Fruit fly (Drosophila melanogaster) whole organism, embryonic: Measurements from ENCODE around the gene mRpS31.

Experiments used
- Atf6 ChIP-seq: fragments of 200-800 bp; sonication (Bioruptor generic); IDR thresholded peaks from 2 replicates; pipeline ENCODE4 v1.3.6; 2022; ENCODE audit warnings: missing biosample characterization, missing genetic modification characterization
- Awh ChIP-seq: fragments of 200-800 bp; sonication (Bioruptor generic); IDR thresholded peaks from 2 replicates; pipeline ENCODE4, ENCODE4 v1.3.6; 2022; ENCODE audit warnings: missing biosample characterization, missing genetic modification characterization
- Bgb ChIP-seq: fragments of 200-800 bp; sonication (Bioruptor generic); IDR thresholded peaks from 2 replicates; pipeline ENCODE4 v1.3.6; 2022; ENCODE audit warnings: missing biosample characterization, missing genetic modification characterization; ENCODE audit not compliant: partially characterized antibody
- CG10209 ChIP-seq: fragments of 200-800 bp; sonication (Bioruptor generic); optimal IDR thresholded peaks from 3 replicates; lab custom pipeline; 2017; ENCODE audit warnings: missing biosample characterization, mild to moderate bottlenecking, missing genetic modification characterization, missing genetic modification reagents
- CG10462 ChIP-seq: fragments of 200-800 bp; sonication (Bioruptor generic); optimal IDR thresholded peaks from 2 replicates; lab custom pipeline; 2016; ENCODE audit warnings: missing biosample characterization, missing genetic modification characterization
- CG10959 ChIP-seq: fragments of 200-800 bp; sonication (Bioruptor generic); IDR thresholded peaks from 2 replicates; pipeline ENCODE4 v1.3.6; 2022; ENCODE audit warnings: missing biosample characterization, missing genetic modification characterization
- CG10979 ChIP-seq: fragments of 200-800 bp; sonication (Bioruptor generic); optimal IDR thresholded peaks from 2 replicates; lab custom pipeline; 2018; ENCODE audit warnings: missing biosample characterization, mild to moderate bottlenecking, missing genetic modification characterization, moderate library complexity
- CG11085 ChIP-seq: fragments of 200-800 bp; sonication (Bioruptor generic); IDR thresholded peaks from 2 replicates; pipeline ENCODE4 v1.3.6; 2022; ENCODE audit warnings: missing biosample characterization, missing genetic modification characterization
- CG1233 ChIP-seq: fragments of 200-800 bp; sonication (Bioruptor generic); optimal IDR thresholded peaks from 4 replicates; lab custom pipeline; 2018; ENCODE audit warnings: missing biosample characterization, mild to moderate bottlenecking, missing genetic modification characterization
- CG12391 ChIP-seq: fragments of 200-800 bp; sonication (Bioruptor generic); optimal IDR thresholded peaks from 3 replicates; lab custom pipeline; 2018; ENCODE audit warnings: missing biosample characterization, mild to moderate bottlenecking, missing genetic modification characterization, moderate library complexity
- CG12659 ChIP-seq: fragments of 200-800 bp; sonication (Bioruptor generic); optimal IDR thresholded peaks from 3 replicates; lab custom pipeline; 2017; ENCODE audit warnings: mild to moderate bottlenecking, missing biosample characterization, missing genetic modification reagents, missing genetic modification characterization
- CG14050 ChIP-seq: fragments of 200-800 bp; sonication (Bioruptor generic); IDR thresholded peaks from 3 replicates; pipeline ENCODE4 v1.3.6; 2022; ENCODE audit warnings: missing biosample characterization, missing genetic modification characterization
- CG15269 ChIP-seq: fragments of 200-800 bp; sonication (Bioruptor generic); optimal IDR thresholded peaks from 2 replicates; lab custom pipeline; 2018; ENCODE audit warnings: missing biosample characterization, mild to moderate bottlenecking, missing genetic modification characterization, moderate library complexity
- CG16813 ChIP-seq: fragments of 200-800 bp; sonication (Bioruptor generic); IDR thresholded peaks from 3 replicates; pipeline ENCODE4 v1.3.6; 2022; ENCODE audit warnings: missing biosample characterization, missing genetic modification characterization; ENCODE audit not compliant: partially characterized antibody
- CG17361 ChIP-seq: fragments of 200-800 bp; sonication (Bioruptor generic); IDR thresholded peaks from 3 replicates; pipeline ENCODE4 v1.3.6; 2022; ENCODE audit warnings: missing biosample characterization, missing genetic modification characterization
- CG17802 ChIP-seq: fragments of 200-800 bp; sonication (Bioruptor generic); optimal IDR thresholded peaks from 2 replicates; lab custom pipeline; 2018; ENCODE audit warnings: missing biosample characterization, mild to moderate bottlenecking, missing genetic modification characterization, moderate library complexity
- CG1832 ChIP-seq: fragments of 200-800 bp; sonication (Bioruptor generic); optimal IDR thresholded peaks from 2 replicates; lab custom pipeline; 2017; ENCODE audit warnings: missing biosample characterization, mild to moderate bottlenecking, missing genetic modification characterization, inconsistent platforms
- CG2712 ChIP-seq: fragments of 200-800 bp; optimal IDR thresholded peaks from 3 replicates; lab custom pipeline; 2019; ENCODE audit warnings: missing biosample characterization, mild to moderate bottlenecking, missing genetic modification characterization, moderate library complexity
- CG3065 ChIP-seq: fragments of 200-800 bp; sonication (Bioruptor generic); optimal IDR thresholded peaks from 2 replicates; lab custom pipeline; 2016; ENCODE audit warnings: missing biosample characterization, missing genetic modification characterization
- CG4424 ChIP-seq: fragments of 200-800 bp; sonication (Bioruptor generic); optimal IDR thresholded peaks from 3 replicates; lab custom pipeline; 2016; ENCODE audit warnings: missing biosample characterization, missing genetic modification characterization
- CG7357 ChIP-seq: fragments of 200-800 bp; sonication (Bioruptor generic); IDR thresholded peaks from 3 replicates; pipeline ENCODE4 v1.3.6; 2022; ENCODE audit warnings: missing biosample characterization, missing genetic modification characterization
- CTCF ChIP-seq: fragments of 200-800 bp; sonication (Bioruptor generic); optimal IDR thresholded peaks from 2 replicates; lab custom pipeline; 2017; ENCODE audit warnings: missing biosample characterization, mild to moderate bottlenecking, missing genetic modification characterization, moderate library complexity
- Dad ChIP-seq: fragments of 200-800 bp; sonication (Bioruptor generic); optimal IDR thresholded peaks from 3 replicates; lab custom pipeline; 2016; ENCODE audit warnings: missing biosample characterization, missing genetic modification characterization
- Dip2 ChIP-seq: fragments of 200-800 bp; sonication (Bioruptor generic); IDR thresholded peaks from 2 replicates; pipeline ENCODE4 v1.3.6; 2022; ENCODE audit warnings: missing biosample characterization, missing genetic modification characterization
- Dll ChIP-seq: fragments of 200-800 bp; sonication (Bioruptor generic); IDR thresholded peaks from 4 replicates; pipeline ENCODE4 v1.3.6; 2022; ENCODE audit warnings: missing biosample characterization, missing genetic modification characterization; ENCODE audit not compliant: partially characterized antibody
- Lpt ChIP-seq: fragments of >200 bp; optimal IDR thresholded peaks from 2 replicates; lab custom pipeline; 2018; ENCODE audit warnings: missing biosample characterization, missing genetic modification characterization
- Mad ChIP-seq: fragments of 200-800 bp; sonication (Bioruptor generic); optimal IDR thresholded peaks from 2 replicates; lab custom pipeline; 2016; ENCODE audit warnings: missing biosample characterization, missing genetic modification characterization
- Nf-YC ChIP-seq: fragments of 200-800 bp; optimal IDR thresholded peaks from 3 replicates; lab custom pipeline; 2019; ENCODE audit warnings: missing biosample characterization, mild to moderate bottlenecking, missing genetic modification characterization, moderate library complexity
- abd-A ChIP-seq: fragments of 200-800 bp; sonication (Bioruptor generic); optimal IDR thresholded peaks from 3 replicates; lab custom pipeline; 2019; ENCODE audit warnings: missing biosample characterization, mild to moderate bottlenecking, missing genetic modification characterization, moderate library complexity
- az2 ChIP-seq: fragments of 200-800 bp; sonication (Bioruptor generic); optimal IDR thresholded peaks from 3 replicates; lab custom pipeline; 2016; ENCODE audit warnings: missing biosample characterization, missing genetic modification characterization
- cad ChIP-seq: fragments of >200 bp; optimal IDR thresholded peaks from 2 replicates; lab custom pipeline; 2017; ENCODE audit warnings: missing biosample characterization, missing genetic modification characterization
- chinmo ChIP-seq: fragments of 200-800 bp; sonication (Bioruptor generic); IDR thresholded peaks from 4 replicates; pipeline ENCODE4 v1.3.6; 2022; ENCODE audit warnings: missing biosample characterization, missing genetic modification characterization; ENCODE audit not compliant: partially characterized antibody
- ci ChIP-seq: fragments of 200-800 bp; sonication (Bioruptor generic); IDR thresholded peaks from 3 replicates; pipeline ENCODE4 v1.3.6; 2022; ENCODE audit warnings: missing biosample characterization, missing genetic modification characterization
- crp ChIP-seq, 2 experiments: fragments of 200-800 bp; sonication (Bioruptor generic); optimal IDR thresholded peaks; 2 replicates in 1 of 2; 3 replicates in 1 of 2; lab custom pipeline; 2017; ENCODE audit warnings: missing biosample characterization in 2 of 2, missing genetic modification characterization in 2 of 2, mild to moderate bottlenecking in 1 of 2, moderate library complexity in 1 of 2
- dati ChIP-seq: fragments of 200-800 bp; sonication (Bioruptor generic); IDR thresholded peaks from 2 replicates; pipeline ENCODE4 v1.3.6; 2022; ENCODE audit warnings: missing biosample characterization, missing genetic modification characterization
- dmrt99B ChIP-seq: fragments of 200-800 bp; sonication (Bioruptor generic); optimal IDR thresholded peaks from 2 replicates; lab custom pipeline; 2018; ENCODE audit warnings: missing biosample characterization, mild to moderate bottlenecking, missing genetic modification characterization, moderate library complexity
- emc ChIP-seq: fragments of 200-800 bp; sonication (Bioruptor generic); optimal IDR thresholded peaks from 2 replicates; lab custom pipeline; 2016; ENCODE audit warnings: missing biosample characterization, missing genetic modification characterization
- gsb ChIP-seq: fragments of 200-800 bp; sonication (Bioruptor generic); IDR thresholded peaks from 2 replicates; pipeline ENCODE4 v1.3.6; 2022; ENCODE audit warnings: missing biosample characterization, missing genetic modification characterization
- ham ChIP-seq: fragments of 200-800 bp; sonication (Bioruptor generic); IDR thresholded peaks from 2 replicates; pipeline ENCODE4 v1.3.6; 2022; ENCODE audit warnings: missing biosample characterization, missing genetic modification characterization
- lov ChIP-seq, 2 experiments: fragments of 200-800 bp in 1 of 2; fragments of >200 bp in 1 of 2; sonication (Bioruptor generic) in 1 of 2; IDR thresholded peaks in 1 of 2; optimal IDR thresholded peaks in 1 of 2; 2 replicates in 1 of 2; 3 replicates in 1 of 2; pipeline versions ENCODE4 v1.3.6 to Lab custom; 2017 to 2022; ENCODE audit warnings: missing biosample characterization in 1 of 2, missing genetic modification characterization in 1 of 2
- luna ChIP-seq: fragments of 200-800 bp; sonication (Bioruptor generic); optimal IDR thresholded peaks from 2 replicates; lab custom pipeline; 2016; ENCODE audit warnings: missing biosample characterization, missing genetic modification characterization
- onecut ChIP-seq: fragments of 200-800 bp; sonication (Bioruptor generic); IDR thresholded peaks from 2 replicates; pipeline ENCODE4 v1.3.6; 2022; ENCODE audit warnings: missing biosample characterization, missing genetic modification characterization
- otp ChIP-seq: fragments of 200-800 bp; sonication (Bioruptor generic); IDR thresholded peaks from 3 replicates; pipeline ENCODE4, ENCODE4 v1.3.6; 2022; ENCODE audit warnings: missing biosample characterization, missing genetic modification characterization
- pho ChIP-seq: fragments of 200-800 bp; sonication (Bioruptor generic); optimal IDR thresholded peaks from 2 replicates; lab custom pipeline; 2016; ENCODE audit warnings: missing biosample characterization, missing genetic modification characterization
- phol ChIP-seq: fragments of 200-800 bp; sonication (Bioruptor generic); optimal IDR thresholded peaks from 3 replicates; lab custom pipeline; 2018; ENCODE audit warnings: missing biosample characterization, mild to moderate bottlenecking, missing genetic modification characterization, moderate library complexity
- pnt ChIP-seq: fragments of 200-800 bp; sonication (Bioruptor generic); optimal IDR thresholded peaks from 3 replicates; lab custom pipeline; 2016; ENCODE audit warnings: missing biosample characterization, missing genetic modification characterization
- row ChIP-seq: fragments of 200-800 bp; sonication (Bioruptor generic); IDR thresholded peaks from 3 replicates; pipeline ENCODE4 v1.3.6; 2022; ENCODE audit warnings: missing biosample characterization, missing genetic modification characterization
- shn ChIP-seq: fragments of 200-800 bp; sonication (Bioruptor generic); optimal IDR thresholded peaks from 3 replicates; lab custom pipeline; 2016; ENCODE audit warnings: missing biosample characterization, missing genetic modification characterization
- sima ChIP-seq: fragments of 200-800 bp; sonication (Bioruptor generic); optimal IDR thresholded peaks from 2 replicates; lab custom pipeline; 2016; ENCODE audit warnings: missing biosample characterization, missing genetic modification characterization
- sob ChIP-seq: fragments of 200-800 bp; sonication (Bioruptor generic); IDR thresholded peaks from 2 replicates; pipeline ENCODE4 v1.3.6; 2022; ENCODE audit warnings: missing biosample characterization, missing genetic modification characterization

The mRpS31 gene

dm6 chr3L:16001164-16001679 lies 3.8 kb upstream of the mRpS31 start (continued):
- TF ChIP-seq Dip2: no peak
- TF ChIP-seq CG7357 (GFP tag; lab: Robert Waterston, UW): 0 out of 3 replicates have a peak, but pooled peaks have one; percentile 47
- TF ChIP-seq Dad (GFP tag; lab: Kevin White, UChicago): peak; percentile 38
- TF ChIP-seq Atf6 (GFP tag; lab: Robert Waterston, UW): peak; percentile 92
- peak; percentile 75 for TF ChIP-seq CG1233 (GFP tag; lab: Kevin White, UChicago)
- no peak for TF ChIP-seq Awh (GFP tag; lab: Robert Waterston, UW)
- TF ChIP-seq dati (GFP tag; lab: Robert Waterston, UW): no peak
- peak; percentile 94 for TF ChIP-seq abd-A (tag; lab: Kevin White, UChicago)
- TF ChIP-seq ci: no peak
- TF ChIP-seq CG4424 (GFP tag; lab: Kevin White, UChicago): peak; percentile 45
- TF ChIP-seq CG17802 (tag; lab: Kevin White, UChicago): no peak
- TF ChIP-seq cad: no peak
- no peak for TF ChIP-seq CG10959 (GFP tag; lab: Robert Waterston, UW)
- peak; percentile 58 for TF ChIP-seq gsb (GFP tag; lab: Robert Waterston, UW)
- TF ChIP-seq CG17361 (GFP tag; lab: Robert Waterston, UW): peak; percentile 75
- TF ChIP-seq CG10462 (GFP tag; lab: Kevin White, UChicago): no peak
- peak; percentile 14 for TF ChIP-seq emc (GFP tag; lab: Kevin White, UChicago)
- TF ChIP-seq CG10979 (tag; lab: Kevin White, UChicago): peak; percentile 10
- peak; percentile 44; the same call in 1 of the 2 replicates for TF ChIP-seq Bgb (GFP tag; lab: Robert Waterston, UW)
- TF ChIP-seq CG12391 (tag; lab: Kevin White, UChicago): peak; percentile 72
- TF ChIP-seq crp (GFP tag; optimal IDR thresholded peaks at IDR 0.05; lab: Kevin White, UChicago): peak in 1 of 2 experiments; percentile 59
- TF ChIP-seq shn (GFP tag; lab: Kevin White, UChicago): peak; percentile 77
- TF ChIP-seq CG3065 (GFP tag; lab: Kevin White, UChicago): no peak
- peak; percentile 90 for TF ChIP-seq CG15269
- TF ChIP-seq otp: no peak; the same call in 2 of the 3 replicates
- no peak for TF ChIP-seq Lpt
- 0 out of 2 replicates have a peak, but pooled peaks have one; percentile 5 for TF ChIP-seq CG11085 (GFP tag; lab: Robert Waterston, UW)
- peak; percentile 87 for TF ChIP-seq CG12659 (GFP tag; lab: Kevin White, UChicago)
- TF ChIP-seq lov (optimal IDR thresholded peaks at IDR 0.05; lab: Kevin White, UChicago): no peak
- no peak for TF ChIP-seq lov (GFP tag; IDR thresholded peaks at IDR 0.05; lab: Robert Waterston, UW)
- peak; percentile 22; the same call in 1 of the 2 replicates for TF ChIP-seq onecut (GFP tag; lab: Robert Waterston, UW)
- peak; percentile 64 for TF ChIP-seq phol
- TF ChIP-seq chinmo (GFP tag; lab: Robert Waterston, UW): peak; percentile 75; the same call in 1 of the 4 replicates
- peak; percentile 32 for TF ChIP-seq pnt (GFP tag; lab: Kevin White, UChicago)
- peak; percentile 60 for TF ChIP-seq az2 (GFP tag; lab: Kevin White, UChicago)
- peak; percentile 85 for TF ChIP-seq luna
- peak; percentile 48 for TF ChIP-seq sima
- peak; percentile 78 for TF ChIP-seq CG10209 (GFP tag; lab: Kevin White, UChicago)
- TF ChIP-seq Dll (GFP tag; lab: Robert Waterston, UW): no peak
- peak; percentile 91 for TF ChIP-seq row (GFP tag; lab: Robert Waterston, UW)
- TF ChIP-seq sob (GFP tag; lab: Robert Waterston, UW): peak; percentile 79
- TF ChIP-seq dmrt99B (tag; lab: Kevin White, UChicago): peak; percentile 79
- TF ChIP-seq CG2712 (tag; lab: Kevin White, UChicago): peak; percentile 68
- peak; percentile 59 for TF ChIP-seq CG1832
- TF ChIP-seq CG16813 (GFP tag; lab: Robert Waterston, UW): no peak
- TF ChIP-seq ham (GFP tag; lab: Robert Waterston, UW): 0 out of 2 replicates have a peak, but pooled peaks have one; percentile 45
- TF ChIP-seq pho (GFP tag; lab: Kevin White, UChicago): peak; percentile 83
- TF ChIP-seq CTCF: no peak
- TF ChIP-seq Nf-YC (tag; lab: Kevin White, UChicago): peak; percentile 72
- TF ChIP-seq Mad (GFP tag; lab: Kevin White, UChicago): peak; percentile 75
- peak; percentile 56; the same call in 2 of the 3 replicates for TF ChIP-seq CG14050 (GFP tag; lab: Robert Waterston, UW)
